Fruit fly (Drosophila melanogaster): Measurements from ENCODE around the gene Fhos.

Fhos gene

DNA sequence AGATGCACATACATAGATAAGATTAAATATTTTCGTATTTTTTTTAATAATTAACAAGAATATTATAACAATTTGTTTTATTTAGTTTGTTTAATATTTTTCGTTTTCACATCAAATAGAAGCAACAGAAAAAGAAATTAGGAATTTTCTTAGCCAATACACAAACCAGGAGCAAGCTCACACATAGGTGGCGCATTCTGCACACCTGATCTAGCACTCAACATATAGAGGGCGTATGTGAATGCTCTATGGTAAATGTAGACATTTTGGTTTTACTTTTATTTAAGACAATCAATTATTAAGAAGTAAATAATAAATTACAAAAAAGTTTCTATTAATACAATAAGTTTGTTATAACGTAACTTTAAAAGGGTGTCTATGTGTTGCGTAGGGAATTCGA lies 4.6 kb upstream of the Fhos start (continued):
- TF ChIP-seq CG17612 (GFP tag; IDR thresholded peaks at IDR 0.05) (no peak), BEAF-32 (GFP tag; optimal IDR thresholded peaks at IDR 0.05) (no peak), esg (GFP tag; conservative IDR thresholded peaks at IDR 0.05) (no peak), grau (tag; optimal IDR thresholded peaks at IDR 0.05) (peak; percentile 27), Taf1 (GFP tag; IDR thresholded peaks at IDR 0.05) (no peak), Dbx (GFP tag; IDR thresholded peaks at IDR 0.05) (peak; percentile 58; the same call in 2 of the 3 replicates), hbn (GFP tag; IDR thresholded peaks at IDR 0.05; ENCODE audit: partially characterized antibody) (no peak), CG32532 (GFP tag; IDR thresholded peaks at IDR 0.05) (peak; percentile 79), CG3163 (GFP tag; optimal IDR thresholded peaks at IDR 0.05) (no peak), sd (tag; optimal IDR thresholded peaks at IDR 0.05) (no peak), CG4617 (GFP tag; optimal IDR thresholded peaks at IDR 0.05; ENCODE audit: borderline replicate concordance) (no peak), CG11695 (GFP tag; IDR thresholded peaks at IDR 0.05) (no peak), sc (optimal IDR thresholded peaks at IDR 0.05) (no peak), sc (GFP tag; optimal IDR thresholded peaks at IDR 0.05) (no peak), CG7745 (tag; optimal IDR thresholded peaks at IDR 0.05) (no peak), rib (GFP tag; IDR thresholded peaks at IDR 0.05) (no peak), az2 (GFP tag; optimal IDR thresholded peaks at IDR 0.05) (peak; percentile 46), CG9932 (GFP tag; IDR thresholded peaks at IDR 0.05) (peak; percentile 74), CG1603 (tag; optimal IDR thresholded peaks at IDR 0.05) (peak; percentile 38), mirr (GFP tag; optimal IDR thresholded peaks at IDR 0.05) (no peak), CG10366 (GFP tag; IDR thresholded peaks at IDR 0.05) (peak; percentile 54), stc (GFP tag; IDR thresholded peaks at IDR 0.05) (no peak), CG15601 (tag; optimal IDR thresholded peaks at IDR 0.05) (no peak), CG6683 (GFP tag; optimal IDR thresholded peaks at IDR 0.05) (no peak), D (optimal IDR thresholded peaks at IDR 0.05) (no peak), D (GFP tag; optimal IDR thresholded peaks at IDR 0.05) (no peak), CG2202 (tag; optimal IDR thresholded peaks at IDR 0.05) (no peak), trem (tag; optimal IDR thresholded peaks at IDR 0.05) (peak; percentile 18), CG12219 (GFP tag; optimal IDR thresholded peaks at IDR 0.05) (no peak), unpg (GFP tag; optimal IDR thresholded peaks at IDR 0.05) (no peak), fd64A (GFP tag; optimal IDR thresholded peaks at IDR 0.05) (no peak), Hr3 (GFP tag; optimal IDR thresholded peaks at IDR 0.05) (peak; percentile 1), danr (GFP tag; IDR thresholded peaks at IDR 0.05) (no peak), Mes4 (GFP tag; optimal IDR thresholded peaks at IDR 0.05) (no peak), CG43689 (GFP tag; IDR thresholded peaks at IDR 0.05) (no peak), CG3407 (GFP tag; optimal IDR thresholded peaks at IDR 0.05) (no peak), nau (GFP tag; optimal IDR thresholded peaks at IDR 0.05) (no peak), bigmax (GFP tag; optimal IDR thresholded peaks at IDR 0.05) (no peak), Dad (GFP tag; optimal IDR thresholded peaks at IDR 0.05) (no peak), vvl (GFP tag; IDR thresholded peaks at IDR 0.05) (no peak; the same call in 1 of the 2 replicates), CG34422 (GFP tag; IDR thresholded peaks at IDR 0.05) (peak; percentile 15; the same call in 1 of the 3 replicates), CG6254 (GFP tag; optimal IDR thresholded peaks at IDR 0.05) (no peak), dm (GFP tag; optimal IDR thresholded peaks at IDR 0.05) (no peak), CG17361 (GFP tag; IDR thresholded peaks at IDR 0.05) (no peak; the same call in 2 of the 3 replicates), CG4424 (GFP tag; optimal IDR thresholded peaks at IDR 0.05) (peak; percentile 9), CG11085 (GFP tag; IDR thresholded peaks at IDR 0.05) (peak; percentile 67), CG14441 (GFP tag; IDR thresholded peaks at IDR 0.05) (peak; percentile 45), en (GFP tag; optimal IDR thresholded peaks at IDR 0.05) (no peak), Med (GFP tag) (peak; percentile 80), vfl (GFP tag; optimal IDR thresholded peaks at IDR 0.05) (no peak), CG11723 (GFP tag; optimal IDR thresholded peaks at IDR 0.05) (no peak), Abd-B (GFP tag; optimal IDR thresholded peaks at IDR 0.05) (peak; percentile 7), CG31441 (GFP tag; IDR thresholded peaks at IDR 0.05) (no peak)

All from whole organism, embryonic.